Fruit fly (Drosophila melanogaster) whole organism, embryonic: ENCODE measurements around the gene CG7530.

Source experiments
- B-H2 ChIP-seq: fragments of 200-800 bp; sonication (Bioruptor generic); optimal IDR thresholded peaks from 2 replicates; lab custom pipeline; 2018; ENCODE audit warnings: missing biosample characterization, mild to moderate bottlenecking, missing genetic modification characterization
- BEAF-32 ChIP-seq: fragments of 200-800 bp; sonication (Bioruptor generic); optimal IDR thresholded peaks from 3 replicates; lab custom pipeline; 2017; ENCODE audit warnings: missing biosample characterization, missing genetic modification characterization, mild to moderate bottlenecking, moderate library complexity, missing genetic modification reagents
- CG10209 ChIP-seq: fragments of 200-800 bp; sonication (Bioruptor generic); optimal IDR thresholded peaks from 3 replicates; lab custom pipeline; 2017; ENCODE audit warnings: missing biosample characterization, mild to moderate bottlenecking, missing genetic modification characterization, missing genetic modification reagents
- CG10274 ChIP-seq: fragments of 200-800 bp; sonication (Bioruptor generic); optimal IDR thresholded peaks from 3 replicates; lab custom pipeline; 2017; ENCODE audit warnings: missing biosample characterization, mild to moderate bottlenecking, missing genetic modification characterization
- CG11085 ChIP-seq: fragments of 200-800 bp; sonication (Bioruptor generic); IDR thresholded peaks from 2 replicates; pipeline ENCODE4 v1.3.6; 2022; ENCODE audit warnings: missing biosample characterization, missing genetic modification characterization
- CG11093 ChIP-seq: fragments of 200-800 bp; sonication (Bioruptor generic); IDR thresholded peaks from 3 replicates; pipeline ENCODE4 v1.3.6; 2022; ENCODE audit warnings: missing biosample characterization, missing genetic modification characterization
- CG11504 ChIP-seq: fragments of 200-800 bp; sonication (Bioruptor generic); optimal IDR thresholded peaks from 3 replicates; lab custom pipeline; 2019; ENCODE audit warnings: missing biosample characterization, mild to moderate bottlenecking, missing genetic modification characterization, moderate library complexity
- CG13287 ChIP-seq: fragments of 200-800 bp; sonication (Bioruptor generic); IDR thresholded peaks from 2 replicates; pipeline ENCODE4 v1.3.6; 2022; ENCODE audit warnings: missing biosample characterization, missing genetic modification characterization; ENCODE audit not compliant: partially characterized antibody
- CG14710 ChIP-seq: fragments of 200-800 bp; sonication (Bioruptor generic); optimal IDR thresholded peaks from 3 replicates; lab custom pipeline; 2019; ENCODE audit warnings: missing biosample characterization, mild to moderate bottlenecking, missing genetic modification characterization, moderate library complexity
- CG1602 ChIP-seq: fragments of 200-800 bp; sonication (Bioruptor generic); optimal IDR thresholded peaks from 3 replicates; lab custom pipeline; 2016; ENCODE audit warnings: missing biosample characterization, missing genetic modification characterization
- CG17328 ChIP-seq: fragments of 200-800 bp; sonication (Bioruptor generic); IDR thresholded peaks from 2 replicates; pipeline ENCODE4 v1.3.6; 2022; ENCODE audit warnings: missing biosample characterization, missing genetic modification characterization
- CG2199 ChIP-seq: fragments of 200-800 bp; sonication (Bioruptor generic); IDR thresholded peaks from 3 replicates; pipeline ENCODE4 v1.3.6; 2022; ENCODE audit warnings: missing biosample characterization, missing genetic modification characterization
- CG3281 ChIP-seq: fragments of 200-800 bp; sonication (Bioruptor generic); optimal IDR thresholded peaks from 3 replicates; lab custom pipeline; 2017; ENCODE audit warnings: missing biosample characterization, mild to moderate bottlenecking, missing genetic modification characterization
- CG3995 ChIP-seq: fragments of 200-800 bp; sonication (Bioruptor generic); optimal IDR thresholded peaks from 3 replicates; lab custom pipeline; 2016; ENCODE audit warnings: missing biosample characterization, missing genetic modification characterization
- CG4328 ChIP-seq: fragments of 200-800 bp; sonication (Bioruptor generic); optimal IDR thresholded peaks from 3 replicates; lab custom pipeline; 2017; ENCODE audit warnings: missing biosample characterization, missing genetic modification reagents, missing genetic modification characterization
- CG4360 ChIP-seq: fragments of 200-800 bp; sonication (Bioruptor generic); IDR thresholded peaks from 2 replicates; pipeline ENCODE4 v1.3.6; 2022; ENCODE audit warnings: missing biosample characterization, missing genetic modification characterization
- CG4707 ChIP-seq: fragments of 200-800 bp; sonication (Bioruptor generic); optimal IDR thresholded peaks from 2 replicates; lab custom pipeline; 2018; ENCODE audit warnings: missing biosample characterization, mild to moderate bottlenecking, missing genetic modification characterization, moderate library complexity
- CG4820 ChIP-seq: fragments of 200-800 bp; sonication (Bioruptor generic); optimal IDR thresholded peaks from 3 replicates; lab custom pipeline; 2016; ENCODE audit warnings: missing biosample characterization, missing genetic modification characterization
- CG9727 ChIP-seq: fragments of 200-800 bp; sonication (Bioruptor generic); optimal IDR thresholded peaks from 3 replicates; lab custom pipeline; 2017; ENCODE audit warnings: missing biosample characterization, mild to moderate bottlenecking, missing genetic modification characterization
- CTCF ChIP-seq: fragments of 200-800 bp; sonication (Bioruptor generic); optimal IDR thresholded peaks from 2 replicates; lab custom pipeline; 2017; ENCODE audit warnings: missing biosample characterization, mild to moderate bottlenecking, missing genetic modification characterization, moderate library complexity
- Camta ChIP-seq: fragments of 200-800 bp; sonication (Bioruptor generic); optimal IDR thresholded peaks from 2 replicates; lab custom pipeline; 2016; ENCODE audit warnings: missing biosample characterization, missing genetic modification characterization
- D19A ChIP-seq: fragments of 200-800 bp; optimal IDR thresholded peaks from 3 replicates; lab custom pipeline; 2019; ENCODE audit warnings: missing biosample characterization, mild to moderate bottlenecking, missing genetic modification characterization, moderate library complexity
- D19B ChIP-seq: fragments of 200-800 bp; sonication (Bioruptor generic); optimal IDR thresholded peaks from 2 replicates; lab custom pipeline; 2017; ENCODE audit warnings: missing biosample characterization, mild to moderate bottlenecking, missing genetic modification characterization
- Dbx ChIP-seq: fragments of 200-800 bp; sonication (Bioruptor generic); IDR thresholded peaks from 3 replicates; pipeline ENCODE4 v1.3.6; 2022; ENCODE audit warnings: missing biosample characterization, missing genetic modification characterization
- Dip3 ChIP-seq: fragments of 200-800 bp; sonication (Bioruptor generic); optimal IDR thresholded peaks from 3 replicates; lab custom pipeline; 2016; ENCODE audit warnings: missing biosample characterization, missing genetic modification characterization
- Ets97D ChIP-seq: fragments of 200-800 bp; sonication (Bioruptor generic); optimal IDR thresholded peaks from 3 replicates; lab custom pipeline; 2016; ENCODE audit warnings: missing biosample characterization, missing genetic modification characterization
- Kr ChIP-seq: fragments of 200-800 bp; sonication (Bioruptor generic); optimal IDR thresholded peaks from 2 replicates; lab custom pipeline; 2017; ENCODE audit warnings: missing biosample characterization, mild to moderate bottlenecking, missing genetic modification characterization
- Lhr ChIP-seq: fragments of 200-800 bp; sonication (Bioruptor generic); optimal IDR thresholded peaks from 3 replicates; lab custom pipeline; 2017; ENCODE audit warnings: mild to moderate bottlenecking, missing biosample characterization, missing genetic modification reagents, missing genetic modification characterization
- Myb ChIP-seq: fragments of 200-800 bp; sonication (Bioruptor generic); optimal IDR thresholded peaks from 2 replicates; lab custom pipeline; 2016; ENCODE audit warnings: missing biosample characterization, missing genetic modification characterization
- NC2α ChIP-seq: fragments of 200-800 bp; sonication (Bioruptor generic); optimal IDR thresholded peaks from 2 replicates; lab custom pipeline; 2016; ENCODE audit warnings: missing biosample characterization, missing genetic modification characterization
- Ptx1 ChIP-seq: fragments of 200-800 bp; sonication (Bioruptor generic); IDR thresholded peaks from 2 replicates; pipeline ENCODE4 v1.3.6; 2022; ENCODE audit warnings: missing biosample characterization, missing genetic modification characterization
- Sox102F ChIP-seq: fragments of 200-800 bp; sonication (Bioruptor generic); optimal IDR thresholded peaks from 2 replicates; lab custom pipeline; 2018; ENCODE audit warnings: missing biosample characterization, mild to moderate bottlenecking, missing genetic modification characterization, moderate library complexity
- Spps ChIP-seq: fragments of 200-800 bp; sonication (Bioruptor generic); optimal IDR thresholded peaks from 2 replicates; lab custom pipeline; 2018; ENCODE audit warnings: missing biosample characterization, mild to moderate bottlenecking, missing genetic modification characterization
- ase ChIP-seq: fragments of 200-800 bp; sonication (Bioruptor generic); IDR thresholded peaks from 3 replicates; pipeline ENCODE4 v1.3.6; 2022; ENCODE audit warnings: missing biosample characterization, missing genetic modification characterization
- bcd ChIP-seq: fragments of 200-800 bp; sonication (Bioruptor generic); optimal IDR thresholded peaks from 2 replicates; lab custom pipeline; 2017; ENCODE audit warnings: missing biosample characterization, mild to moderate bottlenecking, missing genetic modification characterization
- caup ChIP-seq: fragments of 200-800 bp; sonication (Bioruptor generic); optimal IDR thresholded peaks from 3 replicates; lab custom pipeline; 2017; ENCODE audit warnings: missing biosample characterization, mild to moderate bottlenecking, missing genetic modification characterization, moderate library complexity; ENCODE audit not compliant: severe bottlenecking
- chm ChIP-seq: fragments of 200-800 bp; sonication (Bioruptor generic); IDR thresholded peaks from 2 replicates; pipeline ENCODE4 v1.3.6; 2022; ENCODE audit warnings: missing biosample characterization, missing genetic modification characterization
- ci ChIP-seq: fragments of 200-800 bp; sonication (Bioruptor generic); IDR thresholded peaks from 3 replicates; pipeline ENCODE4 v1.3.6; 2022; ENCODE audit warnings: missing biosample characterization, missing genetic modification characterization
- fd96Cb ChIP-seq: fragments of 200-800 bp; sonication (Bioruptor generic); optimal IDR thresholded peaks from 2 replicates; lab custom pipeline; 2018; ENCODE audit warnings: missing biosample characterization, mild to moderate bottlenecking, missing genetic modification characterization, moderate library complexity
- knrl ChIP-seq: fragments of 200-800 bp; sonication (Bioruptor generic); IDR thresholded peaks from 3 replicates; pipeline ENCODE4 v1.3.6; 2022; ENCODE audit warnings: missing biosample characterization, missing genetic modification characterization; ENCODE audit not compliant: partially characterized antibody
- otp ChIP-seq: fragments of 200-800 bp; sonication (Bioruptor generic); IDR thresholded peaks from 3 replicates; pipeline ENCODE4, ENCODE4 v1.3.6; 2022; ENCODE audit warnings: missing biosample characterization, missing genetic modification characterization
- pros ChIP-seq: fragments of 200-800 bp; sonication (Bioruptor generic); optimal IDR thresholded peaks from 3 replicates; lab custom pipeline; 2019; ENCODE audit warnings: missing biosample characterization, mild to moderate bottlenecking, missing genetic modification characterization, moderate library complexity
- pzg ChIP-seq: fragments of 200-800 bp; sonication (Bioruptor generic); optimal IDR thresholded peaks from 3 replicates; lab custom pipeline; 2018; ENCODE audit warnings: missing biosample characterization, mild to moderate bottlenecking, missing genetic modification characterization, moderate library complexity
- rib ChIP-seq: fragments of 200-800 bp; sonication (Bioruptor generic); IDR thresholded peaks from 2 replicates; pipeline ENCODE4 v1.3.6; 2022; ENCODE audit warnings: missing biosample characterization, missing genetic modification characterization
- ro ChIP-seq: fragments of 200-800 bp; sonication (Bioruptor generic); IDR thresholded peaks from 2 replicates; pipeline ENCODE4 v1.3.6; 2022; ENCODE audit warnings: missing biosample characterization, missing genetic modification characterization
- salm ChIP-seq: fragments of 200-800 bp; sonication (Bioruptor generic); optimal IDR thresholded peaks from 2 replicates; lab custom pipeline; 2018; ENCODE audit warnings: missing biosample characterization, mild to moderate bottlenecking, missing genetic modification characterization
- sens-2 ChIP-seq: fragments of 200-800 bp; sonication (Bioruptor generic); IDR thresholded peaks from 2 replicates; pipeline ENCODE4 v1.3.6; 2022; ENCODE audit warnings: missing biosample characterization, missing genetic modification characterization
- shn ChIP-seq: fragments of 200-800 bp; sonication (Bioruptor generic); optimal IDR thresholded peaks from 3 replicates; lab custom pipeline; 2016; ENCODE audit warnings: missing biosample characterization, missing genetic modification characterization
- so ChIP-seq: fragments of 200-800 bp; sonication (Bioruptor generic); IDR thresholded peaks from 3 replicates; pipeline ENCODE4 v1.3.6; 2022; ENCODE audit warnings: missing biosample characterization, missing genetic modification characterization
- trem ChIP-seq: fragments of 200-800 bp; optimal IDR thresholded peaks from 3 replicates; lab custom pipeline; 2019; ENCODE audit warnings: missing biosample characterization, mild to moderate bottlenecking, missing genetic modification characterization, moderate library complexity
- wdn ChIP-seq: fragments of 200-800 bp; sonication (Bioruptor generic); IDR thresholded peaks from 2 replicates; pipeline ENCODE4 v1.3.6; 2022; ENCODE audit warnings: missing biosample characterization, missing genetic modification characterization

CG7530 gene

DNA sequence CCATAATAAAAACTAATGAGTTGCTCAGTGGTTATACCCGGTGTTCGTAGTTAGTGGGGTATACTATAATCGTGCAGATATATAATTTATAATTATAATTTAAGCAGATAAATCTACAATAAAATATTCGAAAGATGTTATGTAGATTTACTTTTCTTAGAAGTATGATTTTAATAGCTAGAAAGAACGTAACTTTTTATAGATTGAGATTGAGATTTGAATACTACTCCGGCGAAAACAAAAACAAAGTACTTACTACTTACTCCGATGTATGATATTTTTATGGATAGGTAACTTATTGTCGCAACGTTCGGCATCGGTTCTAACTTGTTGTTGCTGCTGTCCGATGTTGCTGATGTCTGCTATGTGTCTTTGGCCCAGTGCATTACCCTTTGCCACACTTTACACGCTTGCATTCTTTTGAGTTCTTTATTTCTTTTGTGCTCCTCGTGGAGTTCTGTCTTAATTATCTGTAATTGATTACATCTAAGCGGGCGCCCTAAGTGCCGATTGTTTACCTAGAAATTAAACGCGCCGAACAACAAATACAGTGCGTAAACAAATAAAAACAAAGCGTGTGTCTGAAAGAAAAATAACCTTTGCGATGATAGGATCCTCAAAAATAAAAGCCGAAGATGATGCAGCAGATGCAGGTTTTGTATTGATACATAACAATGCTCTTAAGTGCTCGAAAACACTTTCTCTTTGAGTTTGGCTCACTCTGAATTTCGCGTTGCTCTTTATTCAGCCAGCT is 17.2 kb upstream of the CG7530 start (continued):
- peak; percentile 51 for TF ChIP-seq CG4707 (GFP tag; lab: Kevin White, UChicago)
- TF ChIP-seq ase: no peak
- no peak for TF ChIP-seq CG9727 (GFP tag; lab: Kevin White, UChicago)
- TF ChIP-seq Camta (GFP tag; lab: Kevin White, UChicago): no peak
- no peak for TF ChIP-seq CG11093 (GFP tag; lab: Robert Waterston, UW)
- no peak for TF ChIP-seq Ptx1 (GFP tag; lab: Robert Waterston, UW)
- TF ChIP-seq B-H2 (GFP tag; lab: Kevin White, UChicago): no peak
- no peak for TF ChIP-seq NC2α (GFP tag; lab: Kevin White, UChicago)
- no peak for TF ChIP-seq CG4328 (GFP tag; lab: Kevin White, UChicago)
- TF ChIP-seq fd96Cb (tag; lab: Kevin White, UChicago): peak; percentile 37
- TF ChIP-seq knrl (GFP tag; lab: Robert Waterston, UW): no peak
- TF ChIP-seq BEAF-32: no peak
- peak; percentile 26; the same call in 1 of the 2 replicates for TF ChIP-seq CG4360 (GFP tag; lab: Robert Waterston, UW)
- no peak for TF ChIP-seq CG1602
- no peak for TF ChIP-seq ro (GFP tag; lab: Robert Waterston, UW)
- TF ChIP-seq pzg: no peak
- TF ChIP-seq CG11085 (GFP tag; lab: Robert Waterston, UW): no peak
- TF ChIP-seq salm (tag; lab: Kevin White, UChicago): peak; percentile 23
- TF ChIP-seq CG10274 (GFP tag; lab: Kevin White, UChicago): no peak
- no peak for TF ChIP-seq Ets97D (GFP tag; lab: Kevin White, UChicago)
- peak; percentile 0 for TF ChIP-seq CG4820
- TF ChIP-seq CG3995 (GFP tag; lab: Kevin White, UChicago): no peak
- TF ChIP-seq pros (GFP tag; lab: Kevin White, UChicago): no peak
- no peak for TF ChIP-seq CG17328 (GFP tag; lab: Robert Waterston, UW)
- TF ChIP-seq CG14710 (tag; lab: Kevin White, UChicago): peak; percentile 36
- TF ChIP-seq CTCF (GFP tag; lab: Kevin White, UChicago): no peak
- TF ChIP-seq so (GFP tag; lab: Robert Waterston, UW): no peak
- TF ChIP-seq trem (tag; lab: Kevin White, UChicago): peak; percentile 1
- TF ChIP-seq sens-2: no peak
- no peak for TF ChIP-seq CG3281 (GFP tag; lab: Kevin White, UChicago)
- no peak for TF ChIP-seq bcd (GFP tag; lab: Kevin White, UChicago)
- TF ChIP-seq Dip3: no peak
- TF ChIP-seq rib (GFP tag; lab: Robert Waterston, UW): no peak
- TF ChIP-seq CG11504 (tag; lab: Kevin White, UChicago): peak; percentile 50
- TF ChIP-seq CG10209 (GFP tag; lab: Kevin White, UChicago): no peak
- TF ChIP-seq Myb (GFP tag; lab: Kevin White, UChicago): no peak
- no peak for TF ChIP-seq shn (GFP tag; lab: Kevin White, UChicago)
- no peak for TF ChIP-seq Lhr (GFP tag; lab: Kevin White, UChicago)
- peak; percentile 62 for TF ChIP-seq D19A (tag; lab: Kevin White, UChicago)
- TF ChIP-seq caup (GFP tag; lab: Kevin White, UChicago): no peak
- no peak for TF ChIP-seq wdn (GFP tag; lab: Robert Waterston, UW)
- TF ChIP-seq Spps (tag; lab: Kevin White, UChicago): no peak
- TF ChIP-seq chm (GFP tag; lab: Robert Waterston, UW): no peak
- TF ChIP-seq Dbx (GFP tag; lab: Robert Waterston, UW): no peak
- 0 out of 3 replicates have a peak, but pooled peaks have one; percentile 11 for TF ChIP-seq ci (GFP tag; lab: Robert Waterston, UW)
- no peak for TF ChIP-seq otp (GFP tag; lab: Robert Waterston, UW)
- TF ChIP-seq CG2199 (GFP tag; lab: Robert Waterston, UW): peak; percentile 62; the same call in 1 of the 3 replicates
- TF ChIP-seq CG13287 (GFP tag; lab: Robert Waterston, UW): no peak
- TF ChIP-seq D19B: peak; percentile 30
- TF ChIP-seq Sox102F (GFP tag; lab: Kevin White, UChicago): no peak
- TF ChIP-seq Kr (GFP tag; lab: Kevin White, UChicago): peak; percentile 9
